Fruit fly (Drosophila melanogaster): ENCODE results near the gene Jon25Biii.

Gene Jon25Biii

DNA sequence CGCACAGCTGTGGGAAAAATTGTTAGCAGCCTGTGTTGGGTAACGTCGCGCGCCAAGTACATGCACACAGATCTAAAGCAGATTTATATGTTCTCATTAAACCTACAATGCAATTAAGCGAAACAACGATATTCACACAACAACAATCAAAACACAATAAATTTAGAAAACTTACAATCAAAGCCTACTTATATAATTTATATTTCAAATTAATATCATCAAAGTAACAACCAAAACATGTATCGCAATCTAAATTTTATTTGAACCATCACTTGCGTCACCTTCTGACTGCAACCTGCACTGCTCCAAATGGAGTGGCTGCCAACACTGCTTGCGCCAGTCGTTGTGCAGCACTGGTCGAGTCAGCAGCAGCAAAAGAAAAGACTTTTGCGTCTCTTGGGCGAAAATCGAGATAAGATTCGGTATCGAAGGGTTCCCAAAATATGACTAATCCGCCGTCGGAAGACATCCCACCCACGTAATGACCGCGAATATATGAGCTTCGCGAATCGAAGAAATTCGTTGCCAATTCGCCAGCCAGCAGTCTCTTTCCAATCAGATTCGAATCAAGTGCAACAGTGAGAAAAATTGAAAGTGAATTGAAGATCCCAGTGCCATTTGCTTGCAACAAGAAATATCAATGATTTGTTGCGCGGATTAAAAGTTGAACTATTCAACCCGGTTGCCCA lies 30.9 kb upstream of the Jon25Biii start, which contains the start of the genes CG8892 and CG34126 (continued):
- peak; percentile 93 for TF ChIP-seq peb (GFP tag; IDR thresholded peaks at IDR 0.05)
- peak; percentile 99 for TF ChIP-seq Max (GFP tag; optimal IDR thresholded peaks at IDR 0.05)
- peak; percentile 98 for TF ChIP-seq zfh2 (GFP tag; optimal IDR thresholded peaks at IDR 0.05)
- TF ChIP-seq CG7556 (GFP tag; optimal IDR thresholded peaks at IDR 0.05): peak; percentile 97
- TF ChIP-seq CG4404 (GFP tag; IDR thresholded peaks at IDR 0.05): peak; percentile 99
- TF ChIP-seq nau (GFP tag; optimal IDR thresholded peaks at IDR 0.05): no peak
- TF ChIP-seq al (GFP tag; IDR thresholded peaks at IDR 0.05): peak; percentile 97
- TF ChIP-seq ham (GFP tag; IDR thresholded peaks at IDR 0.05): peak; percentile 87
- TF ChIP-seq CG32772 (GFP tag; IDR thresholded peaks at IDR 0.05): peak; percentile 96
- peak; percentile 94 for TF ChIP-seq Atf-2 (GFP tag; optimal IDR thresholded peaks at IDR 0.05)
- TF ChIP-seq Lpt (GFP tag; optimal IDR thresholded peaks at IDR 0.05): no peak
- no peak for TF ChIP-seq yki (optimal IDR thresholded peaks at IDR 0.05)
- peak; percentile 94 for TF ChIP-seq CG10147 (GFP tag; optimal IDR thresholded peaks at IDR 0.05)
- TF ChIP-seq CG4328 (GFP tag; optimal IDR thresholded peaks at IDR 0.05): peak; percentile 97
- TF ChIP-seq toy (GFP tag; IDR thresholded peaks at IDR 0.05): peak; percentile 93
- peak; percentile 99 for TF ChIP-seq pum (GFP tag; optimal IDR thresholded peaks at IDR 0.05)
- peak; percentile 88 for TF ChIP-seq nom (GFP tag; optimal IDR thresholded peaks at IDR 0.05)
- peak; percentile 99 for TF ChIP-seq CG13775 (GFP tag; optimal IDR thresholded peaks at IDR 0.05)
- TF ChIP-seq sens-2 (GFP tag; IDR thresholded peaks at IDR 0.05): peak; percentile 77
- peak; percentile 92 for TF ChIP-seq eyg (GFP tag; optimal IDR thresholded peaks at IDR 0.05)
- TF ChIP-seq CG3163 (GFP tag; optimal IDR thresholded peaks at IDR 0.05): peak; percentile 84
- TF ChIP-seq CG6654 (GFP tag; optimal IDR thresholded peaks at IDR 0.05): peak; percentile 86
- TF ChIP-seq lab (GFP tag; optimal IDR thresholded peaks at IDR 0.05): peak; percentile 98
- TF ChIP-seq CG1233 (GFP tag; optimal IDR thresholded peaks at IDR 0.05): peak; percentile 97
- TF ChIP-seq Sox100B (GFP tag; optimal IDR thresholded peaks at IDR 0.05): peak; percentile 96
- TF ChIP-seq kay (GFP tag; optimal IDR thresholded peaks at IDR 0.05): peak; percentile 96
- peak; percentile 98 for TF ChIP-seq sob (GFP tag; IDR thresholded peaks at IDR 0.05)
- no peak for TF ChIP-seq CG12769 (tag; optimal IDR thresholded peaks at IDR 0.05)
- TF ChIP-seq NC2β (GFP tag; optimal IDR thresholded peaks at IDR 0.05): peak; percentile 95
- peak; percentile 86 for TF ChIP-seq Vsx1 (GFP tag; optimal IDR thresholded peaks at IDR 0.05)
- TF ChIP-seq nmo (GFP tag; optimal IDR thresholded peaks at IDR 0.05): peak; percentile 98
- TF ChIP-seq fd102C (GFP tag; optimal IDR thresholded peaks at IDR 0.05): peak; percentile 68
- TF ChIP-seq CG3838 (GFP tag; optimal IDR thresholded peaks at IDR 0.05): peak; percentile 87
- TF ChIP-seq CG4854 (GFP tag; optimal IDR thresholded peaks at IDR 0.05): peak; percentile 95
- peak; percentile 83; the same call in 1 of the 2 replicates for TF ChIP-seq CkIIα-i1 (GFP tag; IDR thresholded peaks at IDR 0.05)
- TF ChIP-seq CG8924 (tag; optimal IDR thresholded peaks at IDR 0.05): peak; percentile 97
- peak; percentile 98 for TF ChIP-seq lilli (GFP tag; optimal IDR thresholded peaks at IDR 0.05)
- peak; percentile 89 for TF ChIP-seq abd-A (tag; optimal IDR thresholded peaks at IDR 0.05)
- TF ChIP-seq CG7786 (GFP tag; optimal IDR thresholded peaks at IDR 0.05): peak; percentile 96
- TF ChIP-seq CG4707 (GFP tag; optimal IDR thresholded peaks at IDR 0.05): peak; percentile 80
- TF ChIP-seq Hr51 (GFP tag; optimal IDR thresholded peaks at IDR 0.05): peak; percentile 95 to 98
- TF ChIP-seq Eip74EF (GFP tag; optimal IDR thresholded peaks at IDR 0.05): peak in 1 of 2 experiments; percentile 85
- TF ChIP-seq pzg (GFP tag; optimal IDR thresholded peaks at IDR 0.05): peak; percentile 84
- peak; percentile 97 for TF ChIP-seq MBD-R2 (GFP tag; IDR thresholded peaks at IDR 0.05)
- peak; percentile 77 for TF ChIP-seq fd64A (GFP tag; optimal IDR thresholded peaks at IDR 0.05)
- TF ChIP-seq org-1 (GFP tag; optimal IDR thresholded peaks at IDR 0.05): peak; percentile 96
- peak; percentile 92 for TF ChIP-seq CG17328 (GFP tag; IDR thresholded peaks at IDR 0.05)
- TF ChIP-seq Mes4 (GFP tag; optimal IDR thresholded peaks at IDR 0.05): peak; percentile 87
- peak; percentile 98 for TF ChIP-seq HLH54F (GFP tag; optimal IDR thresholded peaks at IDR 0.05)
- TF ChIP-seq HLHmδ (GFP tag; optimal IDR thresholded peaks at IDR 0.05): no peak
